Worm (Caenorhabditis elegans): ENCODE results near the gene acl-5.

Gene acl-5

DNA sequence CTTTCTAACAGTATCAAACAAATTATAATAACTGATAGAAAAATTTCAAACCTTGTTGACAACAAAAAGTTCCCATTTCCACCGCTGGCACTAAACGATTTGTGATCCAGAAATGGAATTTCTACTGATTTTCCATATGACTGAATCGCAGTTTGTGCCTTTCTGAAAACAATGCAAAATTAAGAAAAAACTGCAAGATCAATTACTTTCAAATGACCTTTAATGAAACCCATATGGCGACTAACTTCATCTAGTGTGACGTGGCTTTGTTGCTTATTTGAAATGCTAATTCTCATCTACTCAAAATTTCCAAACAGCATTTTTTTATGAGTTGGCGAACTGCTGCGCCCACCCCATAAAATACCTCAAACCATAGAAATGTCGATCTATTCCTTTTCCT, 19.8 kb downstream of the acl-5 start, which contains the start of gene F41E7.7:
Gene F41E7.7 (plus strand): TSS at position 301 of the 400 bp plus-strand sequence.
- no peak for TF ChIP-seq unc-62 (GFP tag; optimal IDR thresholded peaks at IDR 0.05)
- no peak for TF ChIP-seq unc-39 (tag; optimal IDR thresholded peaks at IDR 0.05)
- no peak for TF ChIP-seq egl-27 (tag; optimal IDR thresholded peaks at IDR 0.05)
- no peak for TF ChIP-seq lsy-2 (tag; optimal IDR thresholded peaks at IDR 0.05)
- TF ChIP-seq aly-2 (tag; optimal IDR thresholded peaks at IDR 0.05): no peak
- no peak for TF ChIP-seq nhr-12 (tag; optimal IDR thresholded peaks at IDR 0.05)
- no peak for TF ChIP-seq elt-1 (tag; optimal IDR thresholded peaks at IDR 0.05)
- TF ChIP-seq lin-11 (tag; optimal IDR thresholded peaks at IDR 0.05): no peak
- no peak for TF ChIP-seq mab-5 (tag; optimal IDR thresholded peaks at IDR 0.05)
- no peak for TF ChIP-seq elt-3 (tag; optimal IDR thresholded peaks at IDR 0.05)
- no peak for TF ChIP-seq nhr-21 (tag; optimal IDR thresholded peaks at IDR 0.05)
- no peak for TF ChIP-seq R02D3.7 (tag; optimal IDR thresholded peaks at IDR 0.05)
- no peak for TF ChIP-seq alr-1 (tag; optimal IDR thresholded peaks at IDR 0.05)
- TF ChIP-seq Y55F3AM.14 (GFP tag; optimal IDR thresholded peaks at IDR 0.05): no peak
- TF ChIP-seq mdl-1 (tag; optimal IDR thresholded peaks at IDR 0.05): no peak
- no peak for TF ChIP-seq nhr-77 (tag; optimal IDR thresholded peaks at IDR 0.05)

DNA sequence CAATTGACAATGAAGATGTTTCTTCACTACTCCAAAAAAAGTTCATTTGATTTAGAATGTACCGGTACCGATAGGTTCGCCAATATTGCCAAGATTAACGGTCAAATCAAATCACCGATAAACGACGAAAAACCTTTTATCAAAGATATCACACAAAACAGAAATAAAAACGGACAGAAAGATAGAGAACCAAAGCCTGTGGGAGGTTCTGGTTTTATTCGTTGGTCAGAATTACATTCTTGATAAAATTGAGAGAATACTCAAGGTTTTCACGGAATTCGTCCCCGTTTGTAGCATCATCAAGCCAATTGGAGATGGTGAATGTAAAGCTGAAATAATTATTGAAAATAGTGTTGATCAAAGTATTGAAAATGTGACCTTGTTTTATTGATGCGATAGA, 20.3 kb downstream of the acl-5 start:
- TF ChIP-seq fos-1 (tag; optimal IDR thresholded peaks at IDR 0.05) (no peak), nhr-21 (tag; optimal IDR thresholded peaks at IDR 0.05) (peak; percentile 14), sma-9 (GFP tag; optimal IDR thresholded peaks at IDR 0.05) (peak; percentile 69), sma-9 (tag; optimal IDR thresholded peaks at IDR 0.05) (no peak)

DNA sequence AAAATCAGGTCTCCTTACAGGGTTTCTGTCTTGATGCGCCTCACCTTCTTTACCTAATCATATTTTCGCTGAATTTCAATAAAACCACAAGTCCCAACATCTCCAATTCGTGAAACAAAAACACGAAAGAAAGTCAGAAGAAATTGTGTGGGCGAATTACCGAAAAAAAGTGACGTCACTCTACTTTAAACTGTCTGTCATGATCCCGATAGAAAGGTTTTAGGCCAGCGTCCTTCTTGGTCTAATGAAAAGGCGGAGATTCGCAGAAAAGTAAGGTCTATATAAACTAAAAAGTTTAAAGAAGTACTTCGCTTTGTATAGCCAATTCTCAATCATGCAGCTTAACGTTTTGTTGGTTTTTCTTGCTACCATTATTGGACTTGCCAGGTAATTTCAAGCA, 21.0 kb downstream of the acl-5 start, which contains the start of gene cnc-8:
Gene cnc-8 (plus strand): TSS at position 307 of the 400 bp plus-strand sequence.
- TF ChIP-seq nhr-23 (tag; optimal IDR thresholded peaks at IDR 0.05) (no peak), mab-5 (tag; optimal IDR thresholded peaks at IDR 0.05) (no peak), sma-3 (GFP tag; optimal IDR thresholded peaks at IDR 0.05) (peak; percentile 68), sma-9 (GFP tag; optimal IDR thresholded peaks at IDR 0.05) (peak; percentile 18), sma-9 (tag; optimal IDR thresholded peaks at IDR 0.05) (no peak), lin-11 (tag; optimal IDR thresholded peaks at IDR 0.05) (no peak), ceh-82 (tag; optimal IDR thresholded peaks at IDR 0.05) (no peak), crh-2 (tag; optimal IDR thresholded peaks at IDR 0.05) (peak; percentile 36), nhr-25 (tag; optimal IDR thresholded peaks at IDR 0.05) (peak; percentile 61), ama-1 (optimal IDR thresholded peaks at IDR 0.05) (peak; percentile 8), skn-1 (tag; optimal IDR thresholded peaks at IDR 0.05) (no peak)

DNA sequence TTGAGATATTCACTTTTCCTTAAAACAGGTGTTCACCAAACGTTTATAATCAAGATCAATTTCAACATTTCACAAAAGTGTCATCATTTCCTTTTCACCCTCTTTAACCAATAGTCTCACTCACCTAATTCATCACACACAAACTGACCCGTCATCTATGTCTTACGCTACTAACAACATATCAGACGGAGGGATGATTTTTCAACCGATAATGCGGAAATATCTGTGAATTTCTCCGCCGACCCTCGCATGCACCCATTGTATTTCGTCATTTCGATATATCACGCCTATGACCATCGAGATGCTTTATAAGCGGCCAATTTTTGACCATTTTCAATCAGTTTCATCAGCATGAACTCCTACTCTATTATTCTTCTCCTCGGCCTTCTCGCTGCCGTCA, 23.1 kb downstream of the acl-5 start, which contains the start of gene fipr-21:
Gene fipr-21 (plus strand): TSS at position 352 of the 400 bp plus-strand sequence.
- TF ChIP-seq ceh-16 (tag; optimal IDR thresholded peaks at IDR 0.05): peak; percentile 78
- no peak for TF ChIP-seq C34F6.9 (tag; optimal IDR thresholded peaks at IDR 0.05)
- peak; percentile 78 for TF ChIP-seq blmp-1 (tag; optimal IDR thresholded peaks at IDR 0.05; ENCODE audit: insufficient read depth)
- peak; percentile 56 for TF ChIP-seq sma-3 (GFP tag; optimal IDR thresholded peaks at IDR 0.05)
- no peak for TF ChIP-seq gmeb-1 (tag; optimal IDR thresholded peaks at IDR 0.05)
- TF ChIP-seq nhr-10 (tag; optimal IDR thresholded peaks at IDR 0.05): no peak
- TF ChIP-seq nhr-21 (tag; optimal IDR thresholded peaks at IDR 0.05): peak; percentile 38
- TF ChIP-seq fos-1 (tag; optimal IDR thresholded peaks at IDR 0.05): peak; percentile 57
- peak; percentile 57 for TF ChIP-seq elt-1 (tag; optimal IDR thresholded peaks at IDR 0.05)
- peak; percentile 51 for TF ChIP-seq nhr-129 (tag; optimal IDR thresholded peaks at IDR 0.05)
- peak; percentile 6 for TF ChIP-seq ama-1 (optimal IDR thresholded peaks at IDR 0.05)
- TF ChIP-seq F13H6.1 (tag; optimal IDR thresholded peaks at IDR 0.05): no peak
- TF ChIP-seq nhr-25 (tag; optimal IDR thresholded peaks at IDR 0.05): peak; percentile 83
- TF ChIP-seq sma-9 (GFP tag; optimal IDR thresholded peaks at IDR 0.05): peak; percentile 60
- TF ChIP-seq sma-9 (tag; optimal IDR thresholded peaks at IDR 0.05): no peak
- TF ChIP-seq egl-27 (tag; optimal IDR thresholded peaks at IDR 0.05): peak; percentile 60

DNA sequence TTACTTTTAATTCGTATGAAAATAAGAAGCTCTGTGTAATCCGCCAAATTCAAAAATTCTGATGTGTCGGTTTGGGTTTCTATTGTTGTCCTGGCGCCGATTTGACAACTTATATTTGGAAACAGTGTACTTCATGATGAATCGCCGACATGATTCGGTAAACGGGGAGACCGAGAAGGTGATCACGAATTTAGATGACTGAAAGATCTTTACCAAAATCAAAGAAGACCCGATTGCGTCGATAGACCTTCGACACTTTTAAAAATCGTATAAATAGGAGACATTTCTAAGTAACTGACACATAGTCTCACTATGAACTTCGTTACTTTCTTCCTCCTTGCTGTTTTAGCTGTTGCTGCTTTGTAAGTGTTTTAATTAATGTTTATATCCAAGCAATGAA, 24.8 kb downstream of the acl-5 start, which contains the start of gene fip-5:
Gene fip-5 (plus strand): TSS at position 312 of the 400 bp plus-strand sequence.
- TF ChIP-seq ceh-16 (tag; optimal IDR thresholded peaks at IDR 0.05) (no peak), elt-1 (tag; optimal IDR thresholded peaks at IDR 0.05) (no peak), ztf-11 (tag; optimal IDR thresholded peaks at IDR 0.05) (no peak), ztf-4 (tag; optimal IDR thresholded peaks at IDR 0.05) (no peak), sma-9 (GFP tag; optimal IDR thresholded peaks at IDR 0.05) (peak; percentile 14), sma-9 (tag; optimal IDR thresholded peaks at IDR 0.05) (no peak), nhr-10 (tag; optimal IDR thresholded peaks at IDR 0.05) (no peak), unc-55 (GFP tag; optimal IDR thresholded peaks at IDR 0.05) (no peak)

Data from whole organism, L2 larva.